Fruit fly (Drosophila melanogaster) whole organism, embryonic: ENCODE measurements around the gene CG13386.
A peak's percentile ranks its signal among the peaks of the same experiment; 100 is the strongest.

Experiments
- Atf-2 ChIP-seq: fragments of 200-800 bp; sonication (Bioruptor generic); optimal IDR thresholded peaks from 2 replicates; lab custom pipeline; 2016; ENCODE audit warnings: missing biosample characterization, missing genetic modification characterization
- Atf3 ChIP-seq: fragments of 200-800 bp; sonication (Bioruptor generic); optimal IDR thresholded peaks from 3 replicates; lab custom pipeline; 2016; ENCODE audit warnings: missing biosample characterization, missing genetic modification characterization
- CG10565 ChIP-seq: fragments of 200-800 bp; sonication (Bioruptor generic); optimal IDR thresholded peaks from 3 replicates; lab custom pipeline; 2016; ENCODE audit warnings: missing biosample characterization, mild to moderate bottlenecking, missing genetic modification characterization
- CG11093 ChIP-seq: fragments of 200-800 bp; sonication (Bioruptor generic); IDR thresholded peaks from 3 replicates; pipeline ENCODE4 v1.3.6; 2022; ENCODE audit warnings: missing biosample characterization, missing genetic modification characterization
- CG12155 ChIP-seq: fragments of 200-800 bp; sonication (Bioruptor generic); optimal IDR thresholded peaks from 3 replicates; lab custom pipeline; 2016; ENCODE audit warnings: missing biosample characterization, missing genetic modification characterization
- CG15514 ChIP-seq: fragments of 200-800 bp; sonication (Bioruptor generic); optimal IDR thresholded peaks from 3 replicates; lab custom pipeline; 2017; ENCODE audit warnings: missing biosample characterization, missing genetic modification characterization, mild to moderate bottlenecking, moderate library complexity, missing genetic modification reagents
- CG17385 ChIP-seq: fragments of 200-800 bp; sonication (Bioruptor generic); optimal IDR thresholded peaks from 3 replicates; lab custom pipeline; 2018; ENCODE audit warnings: missing biosample characterization, mild to moderate bottlenecking, missing genetic modification characterization
- CG17912 ChIP-seq: fragments of 200-800 bp; sonication (Bioruptor generic); optimal IDR thresholded peaks from 2 replicates; lab custom pipeline; 2018; ENCODE audit warnings: missing biosample characterization, mild to moderate bottlenecking, missing genetic modification characterization
- CG18262 ChIP-seq: fragments of 200-800 bp; optimal IDR thresholded peaks from 3 replicates; lab custom pipeline; 2019; ENCODE audit warnings: missing biosample characterization, mild to moderate bottlenecking, missing genetic modification characterization, moderate library complexity
- CG6654 ChIP-seq: fragments of 200-800 bp; sonication (Bioruptor generic); optimal IDR thresholded peaks from 2 replicates; lab custom pipeline; 2017; ENCODE audit warnings: missing biosample characterization, mild to moderate bottlenecking, missing genetic modification characterization
- CG7963 ChIP-seq: fragments of 200-800 bp; sonication (Bioruptor generic); IDR thresholded peaks from 3 replicates; pipeline ENCODE4 v1.3.6; 2022; ENCODE audit warnings: missing biosample characterization, missing genetic modification characterization; ENCODE audit not compliant: partially characterized antibody
- CkIIα-i1 ChIP-seq: fragments of 200-800 bp; sonication (Bioruptor generic); IDR thresholded peaks from 2 replicates; pipeline ENCODE4 v1.3.6; 2022; ENCODE audit warnings: missing biosample characterization, missing genetic modification characterization
- Dbx ChIP-seq: fragments of 200-800 bp; sonication (Bioruptor generic); IDR thresholded peaks from 3 replicates; pipeline ENCODE4 v1.3.6; 2022; ENCODE audit warnings: missing biosample characterization, missing genetic modification characterization
- Deaf1 ChIP-seq: fragments of 200-800 bp; optimal IDR thresholded peaks from 3 replicates; lab custom pipeline; 2019; ENCODE audit warnings: missing biosample characterization, mild to moderate bottlenecking, missing genetic modification characterization, moderate library complexity
- Dll ChIP-seq: fragments of 200-800 bp; sonication (Bioruptor generic); IDR thresholded peaks from 4 replicates; pipeline ENCODE4 v1.3.6; 2022; ENCODE audit warnings: missing biosample characterization, missing genetic modification characterization; ENCODE audit not compliant: partially characterized antibody
- Ets65A ChIP-seq: fragments of 200-800 bp; sonication (Bioruptor generic); peaks from one replicate; lab custom pipeline; 2016; ENCODE audit warnings: missing biosample characterization, missing genetic modification characterization
- Fer3 ChIP-seq: fragments of 200-800 bp; sonication (Bioruptor generic); optimal IDR thresholded peaks from 2 replicates; lab custom pipeline; 2018; ENCODE audit warnings: missing biosample characterization, mild to moderate bottlenecking, missing genetic modification characterization, moderate library complexity
- HLH4C ChIP-seq: fragments of 200-800 bp; sonication (Bioruptor generic); IDR thresholded peaks from 3 replicates; pipeline ENCODE4 v1.3.6; 2022; ENCODE audit warnings: missing biosample characterization, missing genetic modification characterization; ENCODE audit not compliant: partially characterized antibody
- HmgZ ChIP-seq: fragments of 200-800 bp; sonication (Bioruptor generic); optimal IDR thresholded peaks from 2 replicates; lab custom pipeline; 2018; ENCODE audit warnings: missing biosample characterization, mild to moderate bottlenecking, missing genetic modification characterization
- Hmx ChIP-seq: fragments of 200-800 bp; sonication (Bioruptor generic); optimal IDR thresholded peaks from 2 replicates; lab custom pipeline; 2016; ENCODE audit warnings: missing biosample characterization, missing genetic modification characterization
- Med ChIP-seq: fragments of 200-800 bp; sonication (Bioruptor generic); peaks from one replicate; lab custom pipeline; 2016; ENCODE audit warnings: missing biosample characterization, missing genetic modification characterization, mild to moderate bottlenecking, inconsistent platforms, moderate library complexity
- Mes4 ChIP-seq: fragments of 200-800 bp; sonication (Bioruptor generic); optimal IDR thresholded peaks from 2 replicates; lab custom pipeline; 2016; ENCODE audit warnings: missing biosample characterization, missing genetic modification characterization
- Rfx ChIP-seq: fragments of 200-800 bp; sonication (Bioruptor generic); IDR thresholded peaks from 2 replicates; pipeline ENCODE4 v1.3.6; 2022; ENCODE audit warnings: missing biosample characterization, missing genetic modification characterization
- Side ChIP-seq: fragments of 200-800 bp; sonication (Bioruptor generic); optimal IDR thresholded peaks from 2 replicates; lab custom pipeline; 2016; ENCODE audit warnings: missing biosample characterization, missing genetic modification characterization
- Sry-β ChIP-seq: fragments of 200-800 bp; sonication (Bioruptor generic); optimal IDR thresholded peaks from 2 replicates; lab custom pipeline; 2018; ENCODE audit warnings: missing biosample characterization, mild to moderate bottlenecking, missing genetic modification characterization, moderate library complexity
- Trl ChIP-seq, 3 experiments: fragments of >200 bp in 2 of 3; fragments of 200-800 bp in 1 of 3; sonication (Bioruptor generic) in 1 of 3; optimal IDR thresholded peaks; 2 replicates in 1 of 3; 3 replicates in 2 of 3; lab custom pipeline; 2016 to 2017; ENCODE audit warnings: missing biosample characterization in 1 of 3, missing genetic modification characterization in 1 of 3
- dan ChIP-seq: fragments of 200-800 bp; sonication (Bioruptor generic); IDR thresholded peaks from 2 replicates; pipeline ENCODE4 v1.3.6; 2022; ENCODE audit warnings: missing biosample characterization, missing genetic modification characterization
- gcm ChIP-seq: fragments of 200-800 bp; sonication (Bioruptor generic); optimal IDR thresholded peaks from 2 replicates; lab custom pipeline; 2019; ENCODE audit warnings: missing biosample characterization, mild to moderate bottlenecking, missing genetic modification characterization, moderate library complexity
- gfzf ChIP-seq: fragments of 200-800 bp; sonication (Bioruptor generic); optimal IDR thresholded peaks from 2 replicates; lab custom pipeline; 2016; ENCODE audit warnings: missing biosample characterization, mild to moderate bottlenecking, missing genetic modification characterization, moderate library complexity
- klu ChIP-seq: fragments of 200-800 bp; sonication (Bioruptor generic); IDR thresholded peaks from 2 replicates; pipeline ENCODE4 v1.3.6; 2022; ENCODE audit warnings: missing biosample characterization, missing genetic modification characterization
- kni ChIP-seq: fragments of 200-800 bp; sonication (Bioruptor generic); optimal IDR thresholded peaks from 3 replicates; lab custom pipeline; 2017; ENCODE audit warnings: mild to moderate bottlenecking, missing biosample characterization, missing genetic modification reagents, missing genetic modification characterization
- lab ChIP-seq: fragments of 200-800 bp; sonication (Bioruptor generic); optimal IDR thresholded peaks from 3 replicates; lab custom pipeline; 2017; ENCODE audit warnings: missing biosample characterization, missing genetic modification characterization, mild to moderate bottlenecking, moderate library complexity, missing genetic modification reagents
- lola ChIP-seq, 3 experiments: fragments of >200 bp in 2 of 3; fragments of 200-800 bp in 1 of 3; sonication (Bioruptor generic) in 1 of 3; optimal IDR thresholded peaks; 2 replicates each; lab custom pipeline; 2017 to 2019; ENCODE audit warnings: missing biosample characterization in 3 of 3, missing genetic modification characterization in 3 of 3, mild to moderate bottlenecking in 1 of 3, moderate library complexity in 1 of 3
- nerfin-2 ChIP-seq: fragments of 200-800 bp; sonication (Bioruptor generic); IDR thresholded peaks from 2 replicates; pipeline ENCODE4 v1.3.6; 2022; ENCODE audit warnings: missing biosample characterization, missing genetic modification characterization; ENCODE audit not compliant: partially characterized antibody
- ro ChIP-seq: fragments of 200-800 bp; sonication (Bioruptor generic); IDR thresholded peaks from 2 replicates; pipeline ENCODE4 v1.3.6; 2022; ENCODE audit warnings: missing biosample characterization, missing genetic modification characterization
- row ChIP-seq: fragments of 200-800 bp; sonication (Bioruptor generic); IDR thresholded peaks from 3 replicates; pipeline ENCODE4 v1.3.6; 2022; ENCODE audit warnings: missing biosample characterization, missing genetic modification characterization
- scrt ChIP-seq: fragments of 200-800 bp; sonication (Bioruptor generic); optimal IDR thresholded peaks from 2 replicates; lab custom pipeline; 2018; ENCODE audit warnings: missing biosample characterization, mild to moderate bottlenecking, missing genetic modification characterization, moderate library complexity
- sqz ChIP-seq: fragments of 200-800 bp; sonication (Bioruptor generic); optimal IDR thresholded peaks from 3 replicates; lab custom pipeline; 2018; ENCODE audit warnings: missing biosample characterization, mild to moderate bottlenecking, missing genetic modification characterization
- stwl ChIP-seq: fragments of 200-800 bp; sonication (Bioruptor generic); optimal IDR thresholded peaks from 3 replicates; lab custom pipeline; 2018; ENCODE audit warnings: missing biosample characterization, mild to moderate bottlenecking, missing genetic modification characterization, moderate library complexity
- ttk ChIP-seq: fragments of 200-800 bp; sonication (Bioruptor generic); IDR thresholded peaks from 2 replicates; pipeline ENCODE4 v2.1.2; 2022; ENCODE audit warnings: missing biosample characterization, missing genetic modification characterization
- vfl ChIP-seq: fragments of 200-800 bp; sonication (Bioruptor generic); optimal IDR thresholded peaks from 2 replicates; lab custom pipeline; 2016; ENCODE audit warnings: missing biosample characterization, missing genetic modification characterization
- wor ChIP-seq: fragments of 200-800 bp; sonication (Bioruptor generic); IDR thresholded peaks from 2 replicates; pipeline ENCODE4 v1.3.6; 2022; ENCODE audit warnings: missing biosample characterization, missing genetic modification characterization
- z ChIP-seq: fragments of 200-800 bp; sonication (Bioruptor generic); IDR thresholded peaks from 3 replicates; pipeline ENCODE4 v1.3.6; 2022; ENCODE audit warnings: missing biosample characterization, missing genetic modification characterization

The CG13386 gene

dm6 chr2L:8364006-8364956, 34.5 kb upstream of the CG13386 start, which contains the start of the genes RpS13 and CSN8 (continued):
- TF ChIP-seq Hmx (GFP tag; lab: Kevin White, UChicago) (no peak), kni (GFP tag; lab: Kevin White, UChicago) (peak; percentile 66), lola (GFP tag; optimal IDR thresholded peaks at IDR 0.05; lab: Kevin White, UChicago) (peak in 1 of 3 experiments; percentile 6), sqz (GFP tag; lab: Kevin White, UChicago) (peak; percentile 28), CG17385 (peak; percentile 29), CG10565 (GFP tag; lab: Kevin White, UChicago) (no peak), CG17912 (GFP tag; lab: Kevin White, UChicago) (peak; percentile 16), z (no peak), Atf-2 (GFP tag; lab: Kevin White, UChicago) (no peak), vfl (GFP tag; lab: Kevin White, UChicago) (no peak), Side (no peak), CG6654 (GFP tag; lab: Kevin White, UChicago) (no peak), ttk (GFP tag; lab: Robert Waterston, UW) (no peak), Trl (optimal IDR thresholded peaks at IDR 0.05; lab: Kevin White, UChicago) (no peak), Trl (GFP tag; optimal IDR thresholded peaks at IDR 0.05; lab: Kevin White, UChicago) (no peak), ro (GFP tag; lab: Robert Waterston, UW) (no peak), nerfin-2 (GFP tag; lab: Robert Waterston, UW) (peak; percentile 80), gcm (GFP tag; lab: Kevin White, UChicago) (peak; percentile 3), wor (no peak), CG15514 (GFP tag; lab: Kevin White, UChicago) (peak; percentile 60), CG7963 (peak; percentile 85), Mes4 (peak; percentile 26), Ets65A (no peak)

DNA sequence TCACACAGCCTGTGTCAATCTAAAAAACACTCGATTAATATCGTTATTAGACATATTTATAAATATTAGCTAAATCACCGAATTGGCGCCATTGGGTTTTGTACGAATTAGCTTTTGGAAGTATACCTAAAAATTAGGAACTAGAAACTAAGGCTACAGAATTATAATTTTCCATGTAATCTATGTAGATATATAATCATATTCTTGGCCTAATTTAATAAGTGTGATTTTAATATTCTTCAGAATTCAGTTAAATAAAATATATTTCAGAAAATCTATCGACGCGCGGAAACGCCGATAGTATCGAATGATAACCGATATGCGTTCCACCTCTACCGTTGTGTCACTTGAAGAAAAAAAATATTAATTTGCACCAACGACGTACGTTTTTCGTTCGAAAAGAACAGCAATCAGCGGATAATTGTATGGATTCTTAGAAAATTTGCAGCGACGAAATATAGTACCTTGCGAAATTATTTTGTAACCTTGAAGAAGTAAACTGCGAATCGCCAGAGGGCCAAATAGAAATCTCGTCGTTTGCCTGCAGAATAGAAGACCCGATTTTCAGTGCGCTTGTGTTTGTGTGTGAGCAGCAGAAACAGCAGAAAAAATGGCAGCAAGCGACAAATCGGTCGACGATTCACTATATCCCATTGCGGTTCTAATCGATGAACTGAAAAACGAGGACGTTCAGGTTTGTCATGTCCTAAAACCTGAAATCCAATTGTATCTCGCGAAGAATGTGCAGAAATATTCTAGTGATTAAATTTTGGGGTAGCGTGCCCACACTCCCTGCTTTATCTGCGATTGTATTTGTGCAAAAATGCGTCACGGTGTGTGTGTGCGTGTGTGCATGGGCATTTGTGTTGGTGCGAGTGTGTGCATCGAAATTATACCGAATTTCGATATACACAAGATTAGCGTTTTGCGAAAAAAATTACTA, 32.8 kb upstream of the CG13386 start, which contains the start of gene Pp2A-29B:
Gene Pp2A-29B, plus strand, starts transcription at position 338 of the 943 bp plus-strand sequence.
- TF ChIP-seq CG17385 (peak; percentile 6), gfzf (peak; percentile 52), HLH4C (peak; percentile 99), Sry-β (peak; percentile 25), scrt (GFP tag; lab: Kevin White, UChicago) (peak; percentile 22), sqz (GFP tag; lab: Kevin White, UChicago) (peak; percentile 93), stwl (tag; lab: Kevin White, UChicago) (peak; percentile 51), CG12155 (peak; percentile 16), kni (GFP tag; lab: Kevin White, UChicago) (peak; percentile 55), Dll (GFP tag; lab: Robert Waterston, UW) (peak; percentile 100), Rfx (0 out of 2 replicates have a peak, but pooled peaks have one; percentile 11), Dbx (GFP tag; lab: Robert Waterston, UW) (peak; percentile 69), row (peak; percentile 85), Med (GFP tag; lab: Kevin White, UChicago) (peak; percentile 57), Atf3 (GFP tag; lab: Kevin White, UChicago) (peak; percentile 0), HmgZ (peak; percentile 27), vfl (GFP tag; lab: Kevin White, UChicago) (peak; percentile 32), CkIIα-i1 (no peak), Deaf1 (tag; lab: Kevin White, UChicago) (peak; percentile 7), dan (GFP tag; lab: Robert Waterston, UW) (no peak), lab (GFP tag; lab: Kevin White, UChicago) (peak; percentile 15), klu (peak; percentile 45; the same call in 1 of the 2 replicates), CG18262 (tag; lab: Kevin White, UChicago) (peak; percentile 45), CG11093 (GFP tag; lab: Robert Waterston, UW) (no peak), Fer3 (tag; lab: Kevin White, UChicago) (no peak)
